Fruit fly (Drosophila melanogaster) whole organism, wandering third instar larva: Measurements from ENCODE around the gene glob2.

Source experiments
- Abd-B ChIP-seq: fragments of >200 bp; optimal IDR thresholded peaks from 2 replicates; lab custom pipeline; 2017; ENCODE audit warnings: missing biosample characterization, missing genetic modification characterization
- CG32264 ChIP-seq: fragments of 200-800 bp; sonication (Bioruptor generic); optimal IDR thresholded peaks from 2 replicates; lab custom pipeline; 2016; ENCODE audit warnings: missing biosample characterization, missing genetic modification characterization
- CG9705 ChIP-seq: fragments of 200-800 bp; sonication (Bioruptor generic); optimal IDR thresholded peaks from 2 replicates; lab custom pipeline; 2018; ENCODE audit warnings: missing biosample characterization, mild to moderate bottlenecking, missing genetic modification characterization
- CrebA ChIP-seq: fragments of 200-800 bp; sonication (Bioruptor generic); optimal IDR thresholded peaks from 2 replicates; lab custom pipeline; 2016; ENCODE audit warnings: missing biosample characterization, mild to moderate bottlenecking, missing genetic modification characterization, borderline replicate concordance
- Dfd ChIP-seq: fragments of >200 bp; optimal IDR thresholded peaks from 2 replicates; lab custom pipeline; 2017; ENCODE audit warnings: missing biosample characterization, missing genetic modification characterization
- Dif ChIP-seq: fragments of 200-275, 200-300 bp; sonication (Bioruptor generic); optimal IDR thresholded peaks from 2 replicates; lab custom pipeline; 2018; ENCODE audit warnings: missing biosample characterization, missing genetic modification characterization; ENCODE audit not compliant: partially characterized antibody
- GATAd ChIP-seq: sonication (Bioruptor generic); optimal IDR thresholded peaks from 2 replicates; lab custom pipeline; 2016; ENCODE audit warnings: missing biosample characterization, missing genetic modification characterization
- HLH106 ChIP-seq: fragments of 200-800 bp; optimal IDR thresholded peaks from 3 replicates; lab custom pipeline; 2019; ENCODE audit warnings: missing biosample characterization, mild to moderate bottlenecking, missing genetic modification characterization, moderate library complexity
- Hnf4 ChIP-seq: fragments of 200-800 bp; sonication (Bioruptor generic); optimal IDR thresholded peaks from 2 replicates; lab custom pipeline; 2016; ENCODE audit warnings: missing biosample characterization, mild to moderate bottlenecking, missing genetic modification characterization
- Hr78 ChIP-seq: fragments of >200 bp; optimal IDR thresholded peaks from 2 replicates; lab custom pipeline; 2017; ENCODE audit warnings: missing biosample characterization, missing genetic modification characterization
- Hr83 ChIP-seq: fragments of 200-300 bp; sonication (Bioruptor generic); optimal IDR thresholded peaks from 2 replicates; lab custom pipeline; 2016; ENCODE audit warnings: missing biosample characterization, mild to moderate bottlenecking, missing genetic modification characterization, moderate library complexity; ENCODE audit not compliant: poor library complexity, severe bottlenecking
- Myc ChIP-seq: fragments of >200 bp; optimal IDR thresholded peaks from 2 replicates; lab custom pipeline; 2017
- N ChIP-seq: fragments of >200 bp; optimal IDR thresholded peaks from 2 replicates; lab custom pipeline; 2018; ENCODE audit warnings: missing biosample characterization, missing external identifiers, missing genetic modification characterization
- OdsH ChIP-seq: fragments of 200-800 bp; sonication (Bioruptor generic); optimal IDR thresholded peaks from 2 replicates; lab custom pipeline; 2016; ENCODE audit warnings: missing biosample characterization, mild to moderate bottlenecking, missing genetic modification characterization
- Rel ChIP-seq, 2 experiments: fragments of 200-800 bp; sonication (Bioruptor generic) in 1 of 2; optimal IDR thresholded peaks; 2 replicates in 1 of 2; 3 replicates in 1 of 2; lab custom pipeline; 2016 to 2019; ENCODE audit warnings: mild to moderate bottlenecking in 2 of 2, missing biosample characterization in 2 of 2, missing genetic modification characterization in 2 of 2, moderate library complexity in 1 of 2
- Sp1 ChIP-seq: fragments of 200-800 bp; sonication (Bioruptor generic); optimal IDR thresholded peaks from 3 replicates; lab custom pipeline; 2019; ENCODE audit warnings: missing biosample characterization, mild to moderate bottlenecking, missing genetic modification characterization, moderate library complexity
- Vsx2 ChIP-seq: fragments of 200-300, 225-300 bp; sonication (Bioruptor generic); optimal IDR thresholded peaks from 2 replicates; lab custom pipeline; 2018; ENCODE audit warnings: missing biosample characterization, missing genetic modification characterization; ENCODE audit not compliant: partially characterized antibody
- brk ChIP-seq: fragments of 200-800 bp; sonication (Bioruptor generic); optimal IDR thresholded peaks from 2 replicates; lab custom pipeline; 2016; ENCODE audit warnings: missing biosample characterization, mild to moderate bottlenecking, missing genetic modification characterization
- dl ChIP-seq, 2 experiments: fragments of 175-275, 200-275 bp in 1 of 2; fragments of 200-275 bp in 1 of 2; sonication (Bioruptor generic); optimal IDR thresholded peaks; lab custom pipeline; 2018; ENCODE audit warnings: mild to moderate bottlenecking in 2 of 2, missing biosample characterization in 2 of 2, missing genetic modification characterization in 2 of 2, moderate library complexity in 2 of 2; ENCODE audit not compliant: partially characterized antibody in 2 of 2, insufficient read depth in 1 of 2
- dmrt93B ChIP-seq: fragments of 200-800 bp; sonication (Bioruptor generic); optimal IDR thresholded peaks from 2 replicates; lab custom pipeline; 2018; ENCODE audit warnings: missing biosample characterization, mild to moderate bottlenecking, missing genetic modification characterization
- dsf ChIP-seq: sonication (Bioruptor generic); optimal IDR thresholded peaks from 2 replicates; lab custom pipeline; 2016; ENCODE audit warnings: missing biosample characterization, missing genetic modification characterization, borderline replicate concordance
- ey ChIP-seq: fragments of 200-800 bp; sonication (Bioruptor generic); optimal IDR thresholded peaks from 2 replicates; lab custom pipeline; 2016; ENCODE audit warnings: missing biosample characterization, missing genetic modification characterization
- fru ChIP-seq: fragments of 200-800 bp; sonication (Bioruptor generic); optimal IDR thresholded peaks from 3 replicates; lab custom pipeline; 2016; ENCODE audit warnings: missing biosample characterization, mild to moderate bottlenecking, missing genetic modification characterization
- h ChIP-seq: fragments of 200-800 bp; sonication (Bioruptor generic); optimal IDR thresholded peaks from 3 replicates; lab custom pipeline; 2016; ENCODE audit warnings: missing biosample characterization, mild to moderate bottlenecking, missing genetic modification characterization
- jim ChIP-seq: fragments of 175-275, 200-325 bp; sonication (Bioruptor generic); optimal IDR thresholded peaks from 2 replicates; lab custom pipeline; 2016; ENCODE audit warnings: missing biosample characterization, mild to moderate bottlenecking, missing genetic modification characterization
- lola ChIP-seq: fragments of >200 bp; optimal IDR thresholded peaks from 2 replicates; lab custom pipeline; 2017; ENCODE audit warnings: missing biosample characterization, missing genetic modification characterization
- pan ChIP-seq: fragments of >200 bp; optimal IDR thresholded peaks from 2 replicates; lab custom pipeline; 2017
- rgr ChIP-seq: fragments of 200-800 bp; sonication (Bioruptor generic); optimal IDR thresholded peaks from 3 replicates; lab custom pipeline; 2016; ENCODE audit warnings: missing biosample characterization, mild to moderate bottlenecking, missing genetic modification characterization
- sage ChIP-seq: fragments of 200-800 bp; sonication (Bioruptor generic); optimal IDR thresholded peaks from 2 replicates; lab custom pipeline; 2016; ENCODE audit warnings: missing biosample characterization, mild to moderate bottlenecking, missing genetic modification characterization
- sv ChIP-seq: fragments of 200-800 bp; sonication (Bioruptor generic); optimal IDR thresholded peaks from 3 replicates; lab custom pipeline; 2016; ENCODE audit warnings: missing biosample characterization, missing genetic modification characterization
- tai ChIP-seq: sonication (Bioruptor generic); optimal IDR thresholded peaks from 2 replicates; lab custom pipeline; 2016; ENCODE audit warnings: missing biosample characterization, missing genetic modification characterization
- usp ChIP-seq: fragments of >200 bp; optimal IDR thresholded peaks from 2 replicates; lab custom pipeline; 2017; ENCODE audit warnings: missing biosample characterization, missing genetic modification characterization
- woc ChIP-seq: sonication (Bioruptor generic); optimal IDR thresholded peaks from 2 replicates; lab custom pipeline; 2016; ENCODE audit warnings: missing biosample characterization, mild to moderate bottlenecking, missing genetic modification characterization

Gene glob2

DNA sequence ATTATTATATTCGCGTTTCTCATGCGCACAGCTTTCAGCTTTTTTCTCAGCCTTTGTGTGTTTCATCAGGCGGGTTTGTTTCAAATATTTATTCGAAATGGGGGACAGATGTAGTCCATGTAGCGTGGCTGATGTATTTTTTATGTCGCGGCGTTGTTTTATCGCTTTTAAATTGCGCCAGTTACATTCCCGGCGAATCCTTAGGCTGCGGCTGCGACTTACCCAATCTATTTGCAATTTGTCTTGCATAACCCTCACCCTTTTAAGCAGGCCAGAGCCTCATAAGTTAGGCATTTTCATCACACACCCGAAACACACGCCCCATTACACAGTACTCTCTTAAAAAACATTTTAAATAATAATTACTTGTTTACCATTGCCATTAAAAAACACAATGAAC is 21.1 kb upstream of the glob2 start, which contains the start of gene sunz:
sunz (plus strand) TSS at position 301 of the 400 bp plus-strand sequence.
- no peak for TF ChIP-seq dsf (GFP tag; lab: Kevin White, UChicago)
- no peak for TF ChIP-seq brk (GFP tag; lab: Kevin White, UChicago)
- no peak for TF ChIP-seq N (GFP tag; lab: Kevin White, UChicago)
- TF ChIP-seq rgr: no peak
- TF ChIP-seq CG9705 (GFP tag; lab: Kevin White, UChicago): no peak
- no peak for TF ChIP-seq jim

DNA sequence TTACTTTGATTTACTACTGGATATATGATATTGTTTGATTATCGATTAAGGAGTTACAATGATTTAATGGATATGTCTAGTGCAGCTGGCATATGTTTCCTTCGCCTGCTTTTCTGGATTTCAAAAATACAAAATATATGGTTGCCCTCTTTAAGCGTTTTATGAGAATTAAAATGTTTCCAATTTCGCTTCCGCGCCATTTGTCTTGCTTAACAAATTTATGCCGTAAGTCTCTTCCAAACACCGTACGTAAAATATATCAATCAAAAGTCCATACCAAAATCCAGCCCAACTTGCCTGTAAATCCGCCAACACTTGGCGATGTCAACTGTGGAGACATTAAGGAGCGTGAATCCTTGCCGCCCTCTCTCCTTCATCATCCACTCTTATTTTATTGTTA is 20.5 kb upstream of the glob2 start, which contains the start of gene CG15177:
CG15177 (minus strand) TSS at position 101 of the 400 bp plus-strand sequence.
- TF ChIP-seq Vsx2 (no peak), CG32264 (GFP tag; lab: Kevin White, UChicago) (no peak), ey (no peak), Abd-B (GFP tag; lab: Kevin White, UChicago) (no peak), Hr78 (GFP tag; lab: Kevin White, UChicago) (no peak), Rel (GFP tag; optimal IDR thresholded peaks at IDR 0.05; lab: Kevin White, UChicago) (no peak), Rel (tag; optimal IDR thresholded peaks at IDR 0.05; lab: Kevin White, UChicago) (no peak), h (GFP tag; lab: Kevin White, UChicago) (no peak), jim (no peak)

DNA sequence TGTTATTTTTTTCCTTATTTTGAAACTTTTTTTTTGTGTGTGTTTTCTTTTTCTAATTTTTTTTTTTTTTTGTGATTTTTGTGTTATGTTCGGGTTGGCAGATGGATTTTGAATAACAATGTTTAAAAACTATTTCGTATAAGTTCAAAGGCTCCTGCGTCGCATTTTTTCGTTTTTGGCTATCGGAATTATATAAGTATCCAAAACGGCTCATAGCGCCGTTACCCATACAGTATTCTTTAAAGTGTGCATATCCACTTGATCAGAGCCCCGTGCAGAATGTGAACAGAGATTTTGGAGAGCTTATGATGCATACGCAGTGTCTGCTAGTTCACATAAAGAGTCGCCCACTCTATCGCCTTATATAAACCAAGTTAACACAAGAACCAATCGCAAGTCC is 19.1 kb upstream of the glob2 start, which contains the start of gene sowi:
sowi (minus strand) TSS at position 101 of the 400 bp plus-strand sequence.
- no peak for TF ChIP-seq Hnf4
- TF ChIP-seq N (GFP tag; lab: Kevin White, UChicago): no peak
- TF ChIP-seq fru (GFP tag; lab: Kevin White, UChicago): no peak
- no peak for TF ChIP-seq ey
- no peak for TF ChIP-seq OdsH (GFP tag; lab: Kevin White, UChicago)
- TF ChIP-seq CG32264 (GFP tag; lab: Kevin White, UChicago): no peak
- TF ChIP-seq, all 38 proteins: peak for 0

DNA sequence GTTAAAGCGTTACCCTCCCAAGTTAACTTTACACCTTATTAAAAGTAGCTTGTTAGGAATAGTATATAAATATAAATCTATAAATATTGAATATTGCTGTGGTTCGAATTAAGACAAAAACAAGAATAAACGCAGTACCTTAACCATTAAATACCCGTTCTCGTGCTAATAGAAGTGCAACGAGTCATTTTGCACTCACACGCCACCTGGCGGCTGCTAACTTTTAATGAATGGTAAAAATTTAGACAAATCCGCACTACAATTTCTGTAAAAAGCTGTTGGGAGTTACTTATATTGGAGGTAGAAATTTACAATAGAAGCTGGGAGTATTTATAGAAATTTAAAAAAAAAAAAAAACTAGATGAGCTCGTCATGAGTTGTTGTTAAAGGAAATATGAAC is 3.6 kb downstream of the glob2 start:
- TF ChIP-seq fru (GFP tag; lab: Kevin White, UChicago) (no peak), rgr (no peak), HLH106 (no peak), sv (GFP tag; lab: Kevin White, UChicago) (no peak), Dfd (GFP tag; lab: Kevin White, UChicago) (no peak), Vsx2 (no peak), CG9705 (GFP tag; lab: Kevin White, UChicago) (no peak), jim (no peak), Myc (lab: Kevin White, UChicago) (no peak), brk (GFP tag; lab: Kevin White, UChicago) (no peak), Dif (no peak), dl (GFP tag; optimal IDR thresholded peaks at IDR 0.05; lab: Kevin White, UChicago; ENCODE audit: insufficient read depth in 1 of 2, partially characterized antibody in 2 of 2) (no peak), CrebA (GFP tag; lab: Kevin White, UChicago) (no peak), usp (GFP tag; lab: Kevin White, UChicago) (no peak), pan (lab: Kevin White, UChicago) (no peak)

DNA sequence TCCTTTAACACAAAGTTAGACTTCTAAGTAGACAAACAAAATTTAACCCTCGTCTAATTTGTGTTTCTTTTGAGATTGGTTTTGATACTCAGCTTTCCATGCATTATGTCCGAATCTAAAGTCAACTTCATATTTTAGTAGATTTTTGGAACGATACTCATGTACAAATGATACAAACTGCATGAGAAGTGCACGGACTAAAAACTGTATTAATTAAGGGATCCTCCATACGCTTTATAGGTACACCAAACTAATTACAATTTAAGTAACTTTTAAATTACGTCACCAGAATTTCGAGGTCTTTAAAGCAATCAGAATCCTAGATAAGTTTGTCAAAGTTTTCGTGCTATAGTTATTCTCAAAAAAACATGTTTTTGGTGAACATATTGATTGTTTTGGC is 7.8 kb downstream of the glob2 start, which contains the start of gene CG31482:
CG31482 (plus strand) TSS at position 301 of the 400 bp plus-strand sequence.
- TF ChIP-seq Sp1 (GFP tag; lab: Kevin White, UChicago) (no peak), GATAd (GFP tag; lab: Kevin White, UChicago) (no peak), Myc (lab: Kevin White, UChicago) (no peak), CG9705 (GFP tag; lab: Kevin White, UChicago) (no peak), Hr83 (no peak), rgr (no peak), Dfd (GFP tag; lab: Kevin White, UChicago) (no peak), ey (no peak), Dif (no peak), CG32264 (GFP tag; lab: Kevin White, UChicago) (no peak), dmrt93B (GFP tag; lab: Kevin White, UChicago) (no peak), CrebA (GFP tag; lab: Kevin White, UChicago) (no peak)

DNA sequence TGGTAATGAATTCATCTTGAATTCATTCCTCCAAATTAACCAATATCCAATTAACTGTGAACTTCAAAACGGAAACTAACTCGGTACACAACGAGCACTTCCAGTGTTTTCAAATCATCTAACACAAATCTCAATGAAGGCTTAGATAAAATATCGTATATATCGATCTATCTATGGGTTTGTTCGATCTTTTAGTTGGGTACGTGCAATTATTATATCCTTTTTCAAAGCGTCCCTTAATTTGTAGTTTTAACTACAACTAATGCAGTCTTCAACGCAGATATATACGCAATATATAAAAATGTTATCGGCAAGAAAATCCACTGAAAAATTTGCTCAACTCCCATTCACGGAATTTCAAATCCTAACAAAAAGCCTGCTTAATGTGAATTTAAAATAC is 10.8 kb downstream of the glob2 start, which contains the start of gene CG1138:
CG1138 (minus strand) TSS at position 101 of the 400 bp plus-strand sequence.
- TF ChIP-seq N (GFP tag; lab: Kevin White, UChicago) (no peak), tai (GFP tag; lab: Kevin White, UChicago) (no peak), lola (GFP tag; lab: Kevin White, UChicago) (no peak), dl (GFP tag; optimal IDR thresholded peaks at IDR 0.05; lab: Kevin White, UChicago; ENCODE audit: insufficient read depth in 1 of 2, partially characterized antibody in 2 of 2) (no peak), GATAd (GFP tag; lab: Kevin White, UChicago) (no peak), OdsH (GFP tag; lab: Kevin White, UChicago) (no peak), Hr83 (no peak), Myc (lab: Kevin White, UChicago) (no peak), Hr78 (GFP tag; lab: Kevin White, UChicago) (no peak), woc (GFP tag; lab: Kevin White, UChicago) (no peak), Rel (GFP tag; optimal IDR thresholded peaks at IDR 0.05; lab: Kevin White, UChicago) (no peak), Rel (tag; optimal IDR thresholded peaks at IDR 0.05; lab: Kevin White, UChicago) (no peak), Dfd (GFP tag; lab: Kevin White, UChicago) (no peak), sage (GFP tag; lab: Kevin White, UChicago) (no peak), Hnf4 (no peak), Abd-B (GFP tag; lab: Kevin White, UChicago) (no peak), Sp1 (GFP tag; lab: Kevin White, UChicago) (no peak), pan (lab: Kevin White, UChicago) (no peak)
